Fruit fly (Drosophila melanogaster) whole organism, embryonic: Measurements from ENCODE around the gene CG13097.

Experiments used
- B-H1 ChIP-seq: fragments of 200-800 bp; sonication (Bioruptor generic); IDR thresholded peaks from 3 replicates; pipeline ENCODE4 v1.3.6; 2022; ENCODE audit warnings: missing biosample characterization, missing genetic modification characterization
- CG10267 ChIP-seq: fragments of 200-800 bp; sonication (Bioruptor generic); optimal IDR thresholded peaks from 2 replicates; lab custom pipeline; 2018; ENCODE audit warnings: missing biosample characterization, mild to moderate bottlenecking, missing genetic modification characterization, moderate library complexity
- CG10654 ChIP-seq: fragments of 200-800 bp; sonication (Bioruptor generic); optimal IDR thresholded peaks from 2 replicates; lab custom pipeline; 2016; ENCODE audit warnings: missing biosample characterization, missing genetic modification characterization
- CG10959 ChIP-seq: fragments of 200-800 bp; sonication (Bioruptor generic); IDR thresholded peaks from 2 replicates; pipeline ENCODE4 v1.3.6; 2022; ENCODE audit warnings: missing biosample characterization, missing genetic modification characterization
- CG13123 ChIP-seq: fragments of 200-800 bp; sonication (Bioruptor generic); optimal IDR thresholded peaks from 2 replicates; lab custom pipeline; 2016; ENCODE audit warnings: missing biosample characterization, missing genetic modification characterization
- CG13894 ChIP-seq: fragments of 200-800 bp; sonication (Bioruptor generic); optimal IDR thresholded peaks from 3 replicates; lab custom pipeline; 2018; ENCODE audit warnings: missing biosample characterization, mild to moderate bottlenecking, missing genetic modification characterization, moderate library complexity
- CG18476 ChIP-seq: fragments of 200-800 bp; sonication (Bioruptor generic); optimal IDR thresholded peaks from 2 replicates; lab custom pipeline; 2016; ENCODE audit warnings: missing biosample characterization, mild to moderate bottlenecking, missing genetic modification characterization
- CG30431 ChIP-seq: fragments of 200-800 bp; sonication (Bioruptor generic); optimal IDR thresholded peaks from 2 replicates; lab custom pipeline; 2017; ENCODE audit warnings: missing biosample characterization, missing genetic modification characterization
- CG34376 ChIP-seq: fragments of 200-800 bp; sonication (Bioruptor generic); optimal IDR thresholded peaks from 2 replicates; lab custom pipeline; 2018; ENCODE audit warnings: missing biosample characterization, mild to moderate bottlenecking, missing genetic modification characterization
- CG4328 ChIP-seq: fragments of 200-800 bp; sonication (Bioruptor generic); optimal IDR thresholded peaks from 3 replicates; lab custom pipeline; 2017; ENCODE audit warnings: missing biosample characterization, missing genetic modification reagents, missing genetic modification characterization
- CG4854 ChIP-seq: fragments of 200-800 bp; sonication (Bioruptor generic); optimal IDR thresholded peaks from 2 replicates; lab custom pipeline; 2016; ENCODE audit warnings: missing biosample characterization, missing genetic modification characterization, inconsistent platforms
- CG5953 ChIP-seq: fragments of 200-800 bp; sonication (Bioruptor generic); IDR thresholded peaks from 2 replicates; pipeline ENCODE4 v1.3.6; 2022; ENCODE audit warnings: missing biosample characterization, missing genetic modification characterization
- CG6683 ChIP-seq: fragments of 200-800 bp; sonication (Bioruptor generic); optimal IDR thresholded peaks from 2 replicates; lab custom pipeline; 2017; ENCODE audit warnings: missing biosample characterization, mild to moderate bottlenecking, missing genetic modification characterization, missing genetic modification reagents
- CG6765 ChIP-seq: fragments of 200-800 bp; sonication (Bioruptor generic); optimal IDR thresholded peaks from 3 replicates; lab custom pipeline; 2017; ENCODE audit warnings: missing biosample characterization, mild to moderate bottlenecking, missing genetic modification characterization
- CG7357 ChIP-seq: fragments of 200-800 bp; sonication (Bioruptor generic); IDR thresholded peaks from 3 replicates; pipeline ENCODE4 v1.3.6; 2022; ENCODE audit warnings: missing biosample characterization, missing genetic modification characterization
- CG8359 ChIP-seq: fragments of 200-800 bp; sonication (Bioruptor generic); optimal IDR thresholded peaks from 2 replicates; lab custom pipeline; 2017; ENCODE audit warnings: missing biosample characterization, mild to moderate bottlenecking, missing genetic modification characterization, borderline replicate concordance
- CG8765 ChIP-seq: fragments of 200-800 bp; sonication (Bioruptor generic); IDR thresholded peaks from 2 replicates; pipeline ENCODE4 v1.3.6; 2022; ENCODE audit warnings: missing biosample characterization, missing genetic modification characterization
- CG9437 ChIP-seq: fragments of 200-800 bp; sonication (Bioruptor generic); optimal IDR thresholded peaks from 2 replicates; lab custom pipeline; 2018; ENCODE audit warnings: missing biosample characterization, mild to moderate bottlenecking, missing genetic modification characterization
- CHES-1-like ChIP-seq: fragments of 200-800 bp; sonication (Bioruptor generic); optimal IDR thresholded peaks from 2 replicates; lab custom pipeline; 2016; ENCODE audit warnings: missing biosample characterization, missing genetic modification characterization
- CkIIα-i1 ChIP-seq: fragments of 200-800 bp; sonication (Bioruptor generic); IDR thresholded peaks from 2 replicates; pipeline ENCODE4 v1.3.6; 2022; ENCODE audit warnings: missing biosample characterization, missing genetic modification characterization
- Dfd ChIP-seq, 2 experiments: fragments of >200 bp; optimal IDR thresholded peaks; 2 replicates each; lab custom pipeline; 2017; ENCODE audit warnings: missing biosample characterization in 2 of 2, missing genetic modification characterization in 2 of 2
- Doc2 ChIP-seq: fragments of 200-800 bp; sonication (Bioruptor generic); IDR thresholded peaks from 2 replicates; pipeline ENCODE4 v1.3.6; 2022; ENCODE audit warnings: missing biosample characterization, missing genetic modification characterization
- Dref ChIP-seq: fragments of 200-800 bp; sonication (Bioruptor generic); IDR thresholded peaks from 2 replicates; pipeline ENCODE4 v1.3.6; 2022; ENCODE audit warnings: missing biosample characterization, missing genetic modification characterization
- Eip74EF ChIP-seq, 2 experiments: fragments of 200-800 bp in 1 of 2; fragments of >200 bp in 1 of 2; sonication (Bioruptor generic) in 1 of 2; optimal IDR thresholded peaks; 2 replicates each; lab custom pipeline; 2017 to 2019; ENCODE audit warnings: missing biosample characterization in 2 of 2, missing genetic modification characterization in 2 of 2, mild to moderate bottlenecking in 1 of 2, moderate library complexity in 1 of 2
- Ets65A ChIP-seq: fragments of 200-800 bp; sonication (Bioruptor generic); peaks from one replicate; lab custom pipeline; 2016; ENCODE audit warnings: missing biosample characterization, missing genetic modification characterization
- HLH3B ChIP-seq: fragments of 200-800 bp; sonication (Bioruptor generic); IDR thresholded peaks from 2 replicates; pipeline ENCODE4 v1.3.6; 2022; ENCODE audit warnings: missing biosample characterization, missing genetic modification characterization
- Hr78 ChIP-seq, 2 experiments: fragments of 200-800 bp in 1 of 2; fragments of >200 bp in 1 of 2; sonication (Bioruptor generic) in 1 of 2; optimal IDR thresholded peaks; 2 replicates each; lab custom pipeline; 2017 to 2019; ENCODE audit warnings: missing biosample characterization in 2 of 2, missing genetic modification characterization in 2 of 2, mild to moderate bottlenecking in 1 of 2, moderate library complexity in 1 of 2
- Lhr ChIP-seq: fragments of 200-800 bp; sonication (Bioruptor generic); optimal IDR thresholded peaks from 3 replicates; lab custom pipeline; 2017; ENCODE audit warnings: mild to moderate bottlenecking, missing biosample characterization, missing genetic modification reagents, missing genetic modification characterization
- MTF-1 ChIP-seq: fragments of 200-800 bp; sonication (Bioruptor generic); optimal IDR thresholded peaks from 2 replicates; lab custom pipeline; 2018; ENCODE audit warnings: missing biosample characterization, mild to moderate bottlenecking, missing genetic modification characterization, borderline replicate concordance
- Meics ChIP-seq: fragments of 200-800 bp; sonication (Bioruptor generic); optimal IDR thresholded peaks from 2 replicates; lab custom pipeline; 2017; ENCODE audit warnings: missing biosample characterization, mild to moderate bottlenecking, missing genetic modification characterization
- Rx ChIP-seq: fragments of 200-800 bp; sonication (Bioruptor generic); IDR thresholded peaks from 2 replicates; pipeline ENCODE4 v1.3.6; 2022; ENCODE audit warnings: missing biosample characterization, missing genetic modification characterization
- Six4 ChIP-seq: fragments of 200-800 bp; sonication (Bioruptor generic); optimal IDR thresholded peaks from 2 replicates; lab custom pipeline; 2016; ENCODE audit warnings: missing biosample characterization, missing genetic modification characterization
- Sox100B ChIP-seq: fragments of 200-800 bp; sonication (Bioruptor generic); optimal IDR thresholded peaks from 3 replicates; lab custom pipeline; 2018; ENCODE audit warnings: missing biosample characterization, mild to moderate bottlenecking, missing genetic modification characterization
- TFAM ChIP-seq: fragments of 200-800 bp; sonication (Bioruptor generic); optimal IDR thresholded peaks from 2 replicates; lab custom pipeline; 2017; ENCODE audit warnings: missing biosample characterization, missing genetic modification characterization, inconsistent platforms
- Usf ChIP-seq: fragments of 200-800 bp; sonication (Bioruptor generic); optimal IDR thresholded peaks from 2 replicates; lab custom pipeline; 2017; ENCODE audit warnings: missing genotype, missing biosample characterization, missing genetic modification characterization
- Xrp1 ChIP-seq: fragments of 200-800 bp; sonication (Bioruptor generic); IDR thresholded peaks from 2 replicates; pipeline ENCODE4 v1.3.6; 2022; ENCODE audit warnings: missing biosample characterization, missing genetic modification characterization
- ara ChIP-seq: fragments of 200-800 bp; sonication (Bioruptor generic); IDR thresholded peaks from 2 replicates; pipeline ENCODE4 v1.3.6; 2022; ENCODE audit warnings: missing biosample characterization, missing genetic modification characterization
- bcd ChIP-seq: fragments of 200-800 bp; sonication (Bioruptor generic); optimal IDR thresholded peaks from 2 replicates; lab custom pipeline; 2017; ENCODE audit warnings: missing biosample characterization, mild to moderate bottlenecking, missing genetic modification characterization
- dpn ChIP-seq, 2 experiments: fragments of 200-800 bp; sonication (Bioruptor generic); optimal IDR thresholded peaks; 3 replicates each; lab custom pipeline; 2016; ENCODE audit warnings: missing biosample characterization in 2 of 2, missing genetic modification characterization in 2 of 2
- esg ChIP-seq: fragments of 200-800 bp; sonication (Bioruptor generic); conservative IDR thresholded peaks from 2 replicates; pipeline ENCODE4 v1.3.6; 2022; ENCODE audit warnings: missing biosample characterization, missing genetic modification characterization
- grau ChIP-seq: fragments of 200-800 bp; optimal IDR thresholded peaks from 3 replicates; lab custom pipeline; 2019; ENCODE audit warnings: missing biosample characterization, mild to moderate bottlenecking, missing genetic modification characterization, moderate library complexity
- hbn ChIP-seq: fragments of 200-800 bp; sonication (Bioruptor generic); IDR thresholded peaks from 2 replicates; pipeline ENCODE4 v1.3.6; 2022; ENCODE audit warnings: missing biosample characterization, missing genetic modification characterization; ENCODE audit not compliant: partially characterized antibody
- lmd ChIP-seq: fragments of 200-800 bp; sonication (Bioruptor generic); IDR thresholded peaks from 2 replicates; pipeline ENCODE4 v1.3.6; 2022; ENCODE audit warnings: missing biosample characterization, missing genetic modification characterization
- maf-S ChIP-seq: fragments of 200-800 bp; sonication (Bioruptor generic); optimal IDR thresholded peaks from 2 replicates; lab custom pipeline; 2016; ENCODE audit warnings: missing biosample characterization, missing genetic modification characterization
- nmo ChIP-seq: fragments of 200-800 bp; sonication (Bioruptor generic); optimal IDR thresholded peaks from 2 replicates; lab custom pipeline; 2018; ENCODE audit warnings: missing biosample characterization, mild to moderate bottlenecking, missing genetic modification characterization, moderate library complexity
- nom ChIP-seq: fragments of 200-800 bp; sonication (Bioruptor generic); optimal IDR thresholded peaks from 2 replicates; lab custom pipeline; 2017; ENCODE audit warnings: missing biosample characterization, missing genetic modification characterization, mild to moderate bottlenecking, moderate library complexity, missing genetic modification reagents
- pnt ChIP-seq: fragments of 200-800 bp; sonication (Bioruptor generic); optimal IDR thresholded peaks from 3 replicates; lab custom pipeline; 2016; ENCODE audit warnings: missing biosample characterization, missing genetic modification characterization
- salm ChIP-seq: fragments of 200-800 bp; sonication (Bioruptor generic); optimal IDR thresholded peaks from 2 replicates; lab custom pipeline; 2018; ENCODE audit warnings: missing biosample characterization, mild to moderate bottlenecking, missing genetic modification characterization
- sqz ChIP-seq: fragments of 200-800 bp; sonication (Bioruptor generic); optimal IDR thresholded peaks from 3 replicates; lab custom pipeline; 2018; ENCODE audit warnings: missing biosample characterization, mild to moderate bottlenecking, missing genetic modification characterization
- trh ChIP-seq: fragments of 200-800 bp; sonication (Bioruptor generic); optimal IDR thresholded peaks from 2 replicates; lab custom pipeline; 2016; ENCODE audit warnings: missing biosample characterization, missing genetic modification characterization
- vnd ChIP-seq: fragments of 200-800 bp; sonication (Bioruptor generic); IDR thresholded peaks from 3 replicates; pipeline ENCODE4 v1.3.6; 2022; ENCODE audit warnings: missing biosample characterization, missing genetic modification characterization; ENCODE audit not compliant: partially characterized antibody

CG13097 gene

dm6 chr2L:8552472-8552871 is 37.8 kb upstream of the CG13097 start (continued):
- TF ChIP-seq CG4854 (GFP tag; lab: Kevin White, UChicago) (no peak), CG10959 (GFP tag; lab: Robert Waterston, UW) (no peak), CG13894 (no peak), Dfd (GFP tag; optimal IDR thresholded peaks at IDR 0.05; lab: Kevin White, UChicago) (no peak), B-H1 (GFP tag; lab: Robert Waterston, UW) (peak; percentile 23; the same call in 1 of the 3 replicates), CG7357 (GFP tag; lab: Robert Waterston, UW) (no peak), nom (GFP tag; lab: Kevin White, UChicago) (no peak), Lhr (GFP tag; lab: Kevin White, UChicago) (no peak), CG9437 (GFP tag; lab: Kevin White, UChicago) (no peak), lmd (GFP tag; lab: Robert Waterston, UW) (no peak; the same call in 1 of the 2 replicates), trh (no peak), CG4328 (GFP tag; lab: Kevin White, UChicago) (no peak), Xrp1 (peak; percentile 72), Six4 (GFP tag; lab: Kevin White, UChicago) (peak; percentile 40), CG5953 (GFP tag; lab: Robert Waterston, UW) (0 out of 2 replicates have a peak, but pooled peaks have one; percentile 26), hbn (no peak), Dref (GFP tag; lab: Robert Waterston, UW) (no peak), CG34376 (GFP tag; lab: Kevin White, UChicago) (no peak), TFAM (GFP tag; lab: Kevin White, UChicago) (no peak), MTF-1 (no peak), HLH3B (GFP tag; lab: Robert Waterston, UW) (0 out of 2 replicates have a peak, but pooled peaks have one; percentile 30), Eip74EF (GFP tag; optimal IDR thresholded peaks at IDR 0.05; lab: Kevin White, UChicago) (no peak), CG6765 (GFP tag; lab: Kevin White, UChicago) (no peak), grau (tag; lab: Kevin White, UChicago) (peak; percentile 28), Meics (GFP tag; lab: Kevin White, UChicago) (no peak), CG8359 (GFP tag; lab: Kevin White, UChicago) (no peak), Sox100B (GFP tag; lab: Kevin White, UChicago) (peak; percentile 9), esg (GFP tag; lab: Robert Waterston, UW) (no peak; the same call in 1 of the 2 replicates), nmo (GFP tag; lab: Kevin White, UChicago) (peak; percentile 39), CG18476 (GFP tag; lab: Kevin White, UChicago) (no peak), CG8765 (GFP tag; lab: Robert Waterston, UW) (no peak), pnt (GFP tag; lab: Kevin White, UChicago) (no peak), Rx (GFP tag; lab: Robert Waterston, UW) (no peak), bcd (GFP tag; lab: Kevin White, UChicago) (no peak), CG13123 (GFP tag; lab: Kevin White, UChicago) (no peak), CkIIα-i1 (no peak), dpn (GFP tag; optimal IDR thresholded peaks at IDR 0.05; lab: Kevin White, UChicago) (peak in 1 of 2 experiments; percentile 20), Usf (GFP tag; lab: Kevin White, UChicago) (no peak), CG10654 (no peak), ara (GFP tag; lab: Robert Waterston, UW) (peak; percentile 63; the same call in 1 of the 2 replicates), Ets65A (GFP tag; lab: Kevin White, UChicago) (peak; percentile 54), CG30431 (GFP tag; lab: Kevin White, UChicago) (peak; percentile 16), salm (tag; lab: Kevin White, UChicago) (no peak), maf-S (GFP tag; lab: Kevin White, UChicago) (no peak), Doc2 (GFP tag; lab: Robert Waterston, UW) (no peak), CG6683 (GFP tag; lab: Kevin White, UChicago) (no peak), CHES-1-like (no peak), sqz (GFP tag; lab: Kevin White, UChicago) (no peak), vnd (GFP tag; lab: Robert Waterston, UW) (no peak), Hr78 (GFP tag; optimal IDR thresholded peaks at IDR 0.05; lab: Kevin White, UChicago) (no peak), CG10267 (tag; lab: Kevin White, UChicago) (peak; percentile 30)
